Worm (Caenorhabditis elegans): Measurements from ENCODE around the gene ctl-2.

The ctl-2 gene

DNA sequence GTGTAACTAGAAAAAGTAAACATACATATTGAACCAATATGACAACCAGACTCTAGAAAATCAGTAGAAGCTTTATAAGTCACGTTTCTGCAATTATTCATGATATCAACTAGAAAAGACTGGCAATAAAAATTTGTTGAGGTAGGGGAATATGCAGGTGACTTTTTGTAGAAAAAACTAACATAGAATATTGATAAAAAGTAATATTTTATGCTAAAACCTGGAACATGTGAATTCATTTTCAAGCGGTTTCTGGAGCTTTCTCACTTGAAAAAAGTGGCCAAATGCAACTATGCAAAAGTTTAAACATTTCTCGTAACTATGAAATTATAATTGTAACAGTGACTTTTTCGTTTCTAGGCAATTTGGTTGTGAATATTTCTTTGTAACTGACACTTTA is 12.9 kb downstream of the ctl-2 start, which contains the start of gene srh-42:
TSS of gene srh-42 (minus strand) at position 101 of the 400 bp plus-strand sequence.
- TF ChIP-seq nhr-12 (tag; optimal IDR thresholded peaks at IDR 0.05) (no peak), nhr-28 (tag; optimal IDR thresholded peaks at IDR 0.05) (no peak), lin-14 (GFP tag; optimal IDR thresholded peaks at IDR 0.05) (no peak), mdl-1 (tag; optimal IDR thresholded peaks at IDR 0.05) (no peak), isw-1 (GFP tag; IDR thresholded peaks at IDR 0.05) (no peak), irx-1 (tag; optimal IDR thresholded peaks at IDR 0.05) (no peak), mef-2 (tag; optimal IDR thresholded peaks at IDR 0.05) (no peak), tbx-2 (tag; optimal IDR thresholded peaks at IDR 0.05) (no peak), nhr-47 (tag; optimal IDR thresholded peaks at IDR 0.05) (no peak), nhr-85 (tag) (no peak), elt-2 (tag; optimal IDR thresholded peaks at IDR 0.05) (no peak), ceh-88 (GFP tag; IDR thresholded peaks at IDR 0.05) (no peak)

DNA sequence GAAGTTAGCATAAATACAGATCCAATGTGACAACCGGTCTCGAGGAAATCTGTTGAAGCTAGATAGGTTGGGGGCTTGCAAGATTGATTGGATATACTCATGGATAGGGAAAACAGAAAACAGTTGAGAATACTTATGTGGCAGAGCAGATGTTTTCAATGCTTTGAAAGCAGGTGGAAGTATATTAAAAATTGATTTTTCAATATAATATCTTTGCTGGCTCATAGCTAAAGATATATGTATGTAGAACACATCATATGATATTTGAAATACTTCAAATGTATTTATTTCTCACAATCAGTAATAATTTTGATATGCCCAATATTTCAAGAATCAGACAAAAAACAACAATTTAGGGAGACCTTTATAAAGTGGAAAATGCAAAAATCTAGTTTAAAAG is 14.6 kb downstream of the ctl-2 start, which contains the start of gene srh-41:
TSS of gene srh-41 (minus strand) at position 101 of the 400 bp plus-strand sequence.
- TF ChIP-seq snpc-4 (tag; optimal IDR thresholded peaks at IDR 0.05) (no peak), dpl-1 (GFP tag; optimal IDR thresholded peaks at IDR 0.05) (no peak), C16A3.4 (tag; optimal IDR thresholded peaks at IDR 0.05) (no peak), nhr-71 (tag; optimal IDR thresholded peaks at IDR 0.05) (no peak), ztf-4 (tag; optimal IDR thresholded peaks at IDR 0.05) (no peak), unc-130 (tag; optimal IDR thresholded peaks at IDR 0.05) (no peak), nhr-20 (tag; optimal IDR thresholded peaks at IDR 0.05) (no peak), ceh-88 (GFP tag; IDR thresholded peaks at IDR 0.05) (no peak)

DNA sequence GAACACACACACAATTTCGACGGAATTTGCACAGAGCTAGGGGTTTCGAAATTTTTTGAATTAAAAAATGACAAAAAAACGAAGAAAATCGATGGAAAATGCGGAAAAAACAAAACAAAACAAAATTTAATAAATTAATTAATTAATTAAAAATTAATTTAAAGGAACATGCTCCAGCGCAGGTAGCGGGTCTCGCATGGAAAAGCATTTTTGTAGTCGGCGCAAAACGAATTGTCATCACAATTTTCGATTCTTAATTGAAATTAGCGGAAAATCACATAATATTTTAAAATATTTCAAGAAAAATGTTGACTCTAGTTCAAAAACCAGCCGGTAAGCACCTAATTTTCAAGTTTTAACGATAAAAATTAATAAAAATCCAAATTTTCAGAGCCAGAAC is 25.4 kb downstream of the ctl-2 start, which contains the start of gene Y54G11A.3:
TSS of gene Y54G11A.3 (plus strand) at position 213 of the 400 bp plus-strand sequence.
- TF ChIP-seq lin-13 (GFP tag; optimal IDR thresholded peaks at IDR 0.05) (no peak), egl-13 (tag; optimal IDR thresholded peaks at IDR 0.05) (no peak), tlp-1 (tag; optimal IDR thresholded peaks at IDR 0.05) (no peak), ztf-11 (tag; optimal IDR thresholded peaks at IDR 0.05) (no peak), unc-62 (GFP tag; optimal IDR thresholded peaks at IDR 0.05) (no peak), nhr-76 (tag; optimal IDR thresholded peaks at IDR 0.05) (no peak), elt-3 (tag; optimal IDR thresholded peaks at IDR 0.05) (no peak), vab-15 (tag; optimal IDR thresholded peaks at IDR 0.05) (no peak), nhr-84 (tag; optimal IDR thresholded peaks at IDR 0.05) (no peak), irx-1 (tag; optimal IDR thresholded peaks at IDR 0.05) (no peak), unc-130 (tag; optimal IDR thresholded peaks at IDR 0.05) (no peak)

DNA sequence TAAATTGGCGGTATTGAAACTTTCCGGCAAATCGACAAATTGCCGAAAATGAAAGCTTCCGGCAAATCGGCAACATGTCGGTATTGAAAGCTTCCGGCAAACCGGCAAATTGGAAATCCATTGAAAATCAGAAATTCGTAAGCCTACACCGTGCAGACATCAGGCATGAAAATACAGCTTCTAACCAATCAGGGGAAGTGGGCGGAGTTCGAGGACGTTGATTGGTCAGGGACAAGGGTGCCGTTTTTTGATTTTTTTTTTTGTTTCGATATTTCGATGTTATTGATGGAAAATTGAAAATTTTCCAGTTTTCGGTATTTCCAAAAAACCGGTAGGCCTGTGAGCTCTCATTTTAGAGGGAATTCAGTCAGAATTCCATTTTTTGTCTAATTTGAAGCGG is 32.0 kb downstream of the ctl-2 start:
- TF ChIP-seq ama-1 (optimal IDR thresholded peaks at IDR 0.05) (no peak), elt-3 (tag; optimal IDR thresholded peaks at IDR 0.05) (no peak), lin-39 (tag; optimal IDR thresholded peaks at IDR 0.05) (no peak), nhr-90 (tag; optimal IDR thresholded peaks at IDR 0.05; ENCODE audit: poor library complexity) (no peak), lsy-2 (tag; optimal IDR thresholded peaks at IDR 0.05) (no peak), ces-1 (GFP tag; optimal IDR thresholded peaks at IDR 0.05) (no peak)

DNA sequence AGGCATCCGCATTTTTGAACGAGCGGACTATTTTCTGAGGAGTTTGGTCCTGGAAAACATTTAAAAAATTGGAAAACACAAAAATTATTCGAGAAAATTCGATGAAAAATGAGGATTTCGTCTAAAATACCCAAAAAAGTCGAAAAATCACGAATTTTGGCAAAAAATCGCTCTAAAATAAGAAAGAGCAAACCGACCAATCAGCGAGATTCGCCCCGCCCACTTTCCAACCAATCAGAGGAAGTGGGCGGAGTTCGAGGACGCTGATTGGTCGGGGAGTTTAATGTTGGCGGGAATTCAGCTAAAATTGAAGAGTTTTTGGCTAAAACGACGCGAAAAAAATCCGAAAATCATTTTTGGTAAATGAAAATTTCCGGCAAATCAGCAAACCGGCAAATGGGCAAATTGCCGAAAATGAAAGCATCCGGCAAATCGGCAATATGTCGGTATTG is 32.7 kb downstream of the ctl-2 start, which contains the start of gene Y54G11A.1:
TSS of gene Y54G11A.1 (minus strand) at position 51 of the 452 bp plus-strand sequence.
- TF ChIP-seq nhr-19 (GFP tag; conservative IDR thresholded peaks at IDR 0.05) (no peak), rnt-1 (tag; optimal IDR thresholded peaks at IDR 0.05) (no peak), lin-35 (GFP tag; optimal IDR thresholded peaks at IDR 0.05) (no peak), efl-1 (optimal IDR thresholded peaks at IDR 0.05) (no peak), efl-1 (GFP tag; optimal IDR thresholded peaks at IDR 0.05 in 1 of 2) (no peak), ceh-8 (GFP tag; optimal IDR thresholded peaks at IDR 0.05) (no peak), nhr-11 (tag; optimal IDR thresholded peaks at IDR 0.05) (no peak), nhr-90 (tag; optimal IDR thresholded peaks at IDR 0.05; ENCODE audit: poor library complexity) (no peak), nhr-85 (tag) (no peak), elt-2 (tag; optimal IDR thresholded peaks at IDR 0.05) (no peak), ces-1 (GFP tag; optimal IDR thresholded peaks at IDR 0.05) (no peak), tlp-1 (tag; optimal IDR thresholded peaks at IDR 0.05) (no peak), ztf-11 (tag; optimal IDR thresholded peaks at IDR 0.05) (no peak)

Measured in whole organism, L1 larva.